Worm (Caenorhabditis elegans): Measurements from ENCODE around the gene srr-6.

Gene srr-6

DNA sequence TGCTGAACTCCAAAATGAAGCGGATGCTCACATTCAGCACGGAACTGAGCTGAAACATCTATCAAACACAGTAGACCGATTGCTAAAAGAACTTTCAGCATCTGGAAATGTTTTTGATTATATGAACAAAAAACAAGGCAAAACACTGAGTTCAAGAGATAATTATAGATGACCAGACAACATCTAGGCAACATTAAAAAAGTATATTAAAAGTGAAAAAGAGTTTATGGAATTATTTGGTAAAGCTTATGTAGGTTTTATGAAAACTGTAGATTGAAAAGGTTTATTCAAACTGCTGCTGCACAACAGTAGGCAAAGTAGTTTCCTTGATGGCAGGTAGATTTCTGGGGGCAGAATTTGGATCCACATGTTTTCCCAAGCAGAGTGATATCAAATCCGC lies 23.8 kb downstream of the srr-6 start, which contains the start of gene K11D12.7 (continued):
- TF ChIP-seq T26A8.4 (GFP tag; IDR thresholded peaks at IDR 0.05) (no peak), unc-62 (GFP tag; optimal IDR thresholded peaks at IDR 0.05 in 1 of 2) (no peak), unc-62 (tag; optimal IDR thresholded peaks at IDR 0.05) (no peak), ama-1 (optimal IDR thresholded peaks at IDR 0.05) (no peak), madf-9 (GFP tag; conservative IDR thresholded peaks at IDR 0.05) (no peak)

DNA sequence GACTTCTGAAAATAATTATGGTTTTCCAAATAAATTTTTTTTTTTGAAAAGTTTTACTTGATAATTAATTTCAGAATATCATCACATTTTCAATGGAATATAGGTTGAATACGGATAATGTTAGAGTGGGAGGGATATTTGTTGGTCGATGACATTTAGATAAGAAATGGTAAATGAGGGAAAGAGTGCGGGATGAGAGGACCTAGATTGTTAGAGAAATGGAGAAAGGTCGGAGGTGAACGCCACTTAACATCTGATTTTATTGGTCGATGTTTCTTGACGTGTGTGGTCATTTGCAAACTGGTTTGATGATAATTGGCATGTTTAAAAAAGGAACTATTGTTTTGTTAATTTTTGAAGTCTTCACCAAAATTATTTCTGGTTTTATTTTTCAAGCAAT lies 25.8 kb downstream of the srr-6 start:
- TF ChIP-seq unc-62 (GFP tag; optimal IDR thresholded peaks at IDR 0.05 in 1 of 2) (peak in 1 of 2 experiments; percentile 81), unc-62 (tag; optimal IDR thresholded peaks at IDR 0.05) (no peak), F26F4.8 (GFP tag; conservative IDR thresholded peaks at IDR 0.05) (no peak)

DNA sequence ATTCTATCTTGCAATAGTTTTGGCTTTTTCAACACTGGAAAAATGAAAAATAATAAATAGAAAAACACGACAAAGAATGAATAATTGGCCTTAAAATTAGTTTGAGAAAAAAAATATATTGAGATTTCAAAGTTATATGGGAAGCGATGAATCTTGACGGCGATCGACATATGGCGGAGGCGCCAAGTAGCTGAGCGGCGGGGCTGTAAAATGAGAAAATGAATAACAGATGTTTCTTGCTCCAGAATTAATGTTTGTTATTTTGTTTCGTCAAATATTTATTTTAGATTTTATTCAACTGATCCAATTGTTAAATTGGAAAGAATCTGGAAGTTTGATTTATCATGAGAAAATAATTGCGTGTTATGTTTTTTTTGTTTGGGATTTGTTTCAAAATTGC lies 27.0 kb downstream of the srr-6 start, which contains the start of gene K11D12.11:
TSS of gene K11D12.11 (minus strand) at position 42 of the 400 bp plus-strand sequence.
- TF ChIP-seq ama-1 (optimal IDR thresholded peaks at IDR 0.05): no peak
- no peak for TF ChIP-seq nhr-10 (tag; optimal IDR thresholded peaks at IDR 0.05)
- no peak for TF ChIP-seq R02D3.7 (tag; optimal IDR thresholded peaks at IDR 0.05)
- no peak for TF ChIP-seq hmg-1.1 (GFP tag; IDR thresholded peaks at IDR 0.05)
- no peak for TF ChIP-seq D1046.2 (GFP tag; IDR thresholded peaks at IDR 0.05)
- no peak for TF ChIP-seq pqm-1 (tag; optimal IDR thresholded peaks at IDR 0.05)
- TF ChIP-seq nhr-102 (tag; optimal IDR thresholded peaks at IDR 0.05): no peak
- no peak for TF ChIP-seq mxl-3 (GFP tag; optimal IDR thresholded peaks at IDR 0.05)
- no peak for TF ChIP-seq ceh-20 (GFP tag; IDR thresholded peaks at IDR 0.05)
- no peak for TF ChIP-seq dmd-8 (GFP tag; IDR thresholded peaks at IDR 0.05)
- TF ChIP-seq nhr-237 (tag; optimal IDR thresholded peaks at IDR 0.05): no peak
- TF ChIP-seq ceh-62 (tag; optimal IDR thresholded peaks at IDR 0.05): no peak
- no peak for TF ChIP-seq ztf-11 (tag; optimal IDR thresholded peaks at IDR 0.05)

DNA sequence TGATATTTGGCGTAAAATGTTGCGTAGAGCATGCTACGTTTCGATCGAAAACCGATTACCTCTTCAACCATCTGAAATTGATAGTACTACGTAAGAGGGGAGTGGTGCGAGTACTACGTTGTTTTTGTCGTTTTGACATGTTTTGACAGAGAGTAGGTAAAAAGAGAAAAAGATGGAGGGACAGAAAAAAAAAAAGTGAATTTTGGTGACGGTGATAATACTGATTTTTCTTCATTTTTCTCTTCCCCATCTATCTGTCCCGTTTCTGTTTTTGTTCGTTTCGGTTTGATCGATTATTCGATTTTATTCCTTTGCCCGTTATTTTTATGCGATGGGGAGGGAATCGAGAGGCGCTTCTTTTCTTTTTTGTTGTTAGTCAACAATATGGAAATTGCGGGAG lies 28.3 kb downstream of the srr-6 start, which contains the start of gene K11D12.8:
TSS of gene K11D12.8 (minus strand) at position 77 of the 400 bp plus-strand sequence.
- TF ChIP-seq F10B5.3 (tag; optimal IDR thresholded peaks at IDR 0.05): no peak
- TF ChIP-seq unc-62 (GFP tag; optimal IDR thresholded peaks at IDR 0.05 in 1 of 2): peak in 1 of 2 experiments; percentile 77
- TF ChIP-seq unc-62 (tag; optimal IDR thresholded peaks at IDR 0.05): no peak

DNA sequence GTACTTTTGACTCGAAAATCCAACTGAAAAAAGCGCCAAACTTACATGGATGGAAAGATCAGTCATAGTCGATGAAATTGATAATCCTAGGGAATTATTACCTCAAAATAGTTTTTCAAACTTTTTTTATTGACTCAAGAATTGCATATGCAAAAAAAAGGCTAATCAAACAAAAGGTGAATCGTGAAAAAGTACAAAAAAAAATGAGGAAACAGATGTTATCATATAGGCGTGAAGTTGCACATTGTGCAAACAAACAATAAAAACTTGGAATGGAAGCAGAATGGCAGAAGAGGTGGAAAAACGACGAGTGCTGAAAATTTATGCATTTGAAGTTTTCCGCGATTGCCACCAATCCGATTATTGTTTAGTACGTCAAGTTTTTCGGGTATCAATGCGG lies 33.5 kb downstream of the srr-6 start, which contains the start of gene exc-14:
TSS of gene exc-14 (minus strand) at position 101 of the 400 bp plus-strand sequence.
- TF ChIP-seq lsy-2 (tag; optimal IDR thresholded peaks at IDR 0.05) (no peak), hlh-30 (tag; optimal IDR thresholded peaks at IDR 0.05; ENCODE audit: insufficient read depth) (no peak), sdz-12 (GFP tag; optimal IDR thresholded peaks at IDR 0.05) (no peak), mxl-3 (GFP tag; optimal IDR thresholded peaks at IDR 0.05) (no peak), ceh-82 (tag; optimal IDR thresholded peaks at IDR 0.05) (no peak), madf-9 (GFP tag; conservative IDR thresholded peaks at IDR 0.05) (no peak), mdl-1 (tag; optimal IDR thresholded peaks at IDR 0.05) (no peak), pha-4 (GFP tag; IDR thresholded peaks at IDR 0.05) (no peak), pha-4 (tag; optimal IDR thresholded peaks at IDR 0.05) (no peak), F44E2.7 (GFP tag; IDR thresholded peaks at IDR 0.05) (no peak), ceh-32 (tag; optimal IDR thresholded peaks at IDR 0.05; ENCODE audit: poor library complexity) (no peak), daf-16 (GFP tag; optimal IDR thresholded peaks at IDR 0.05) (no peak), daf-16 (tag; optimal IDR thresholded peaks at IDR 0.05) (no peak), nhr-77 (tag; optimal IDR thresholded peaks at IDR 0.05) (no peak), lin-39 (tag; optimal IDR thresholded peaks at IDR 0.05) (no peak), lin-15B (tag; optimal IDR thresholded peaks at IDR 0.05) (no peak), ztf-11 (tag; optimal IDR thresholded peaks at IDR 0.05) (no peak)

DNA sequence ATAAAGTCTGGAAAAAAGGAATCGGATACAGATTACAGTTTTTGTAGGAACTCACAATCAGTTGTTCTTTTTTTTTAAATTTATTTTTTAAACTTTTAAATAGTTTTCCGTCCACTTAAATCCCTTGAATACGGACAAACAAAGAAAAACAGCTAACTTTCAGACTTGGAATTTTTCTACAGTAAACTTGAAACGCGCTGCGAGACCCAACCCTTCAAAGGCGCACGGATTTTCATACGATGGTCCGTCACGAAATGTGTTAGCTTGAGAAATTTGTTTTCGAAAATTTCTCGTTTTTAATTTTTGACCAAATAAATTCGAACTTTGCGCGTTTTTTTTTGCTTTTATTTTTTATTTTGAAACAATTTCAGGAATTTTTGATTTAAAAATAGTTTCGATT lies 34.0 kb downstream of the srr-6 start:
- TF ChIP-seq ztf-7 (tag; optimal IDR thresholded peaks at IDR 0.05) (no peak), zip-2 (tag; optimal IDR thresholded peaks at IDR 0.05) (no peak), nhr-48 (tag; optimal IDR thresholded peaks at IDR 0.05) (no peak), nhr-28 (tag; optimal IDR thresholded peaks at IDR 0.05) (no peak), zag-1 (tag; optimal IDR thresholded peaks at IDR 0.05) (no peak), snpc-4 (tag; optimal IDR thresholded peaks at IDR 0.05) (no peak), ZK337.2 (GFP tag; IDR thresholded peaks at IDR 0.05) (no peak), dve-1 (tag; optimal IDR thresholded peaks at IDR 0.05; ENCODE audit: insufficient read depth) (no peak), tag-97 (GFP tag; IDR thresholded peaks at IDR 0.05) (no peak), nhr-25 (tag; optimal IDR thresholded peaks at IDR 0.05; ENCODE audit: borderline replicate concordance, insufficient read depth) (no peak), F37D6.2 (tag; optimal IDR thresholded peaks at IDR 0.05) (no peak), lsy-2 (tag; optimal IDR thresholded peaks at IDR 0.05) (no peak), nhr-11 (tag; optimal IDR thresholded peaks at IDR 0.05) (no peak)
